Worm (Caenorhabditis elegans) whole organism, L2 larva: ENCODE data around the gene ZK896.4.

Source experiments
- ama-1 ChIP-seq: fragments of 150-350 bp; optimal IDR thresholded peaks from 2 replicates; lab custom pipeline; 2018; ENCODE audit warnings: inconsistent platforms
- lin-13 ChIP-seq: fragments of 150-350 bp; optimal IDR thresholded peaks from 2 replicates; lab custom pipeline; 2014; ENCODE audit warnings: missing biosample characterization, missing genetic modification reagents, missing genetic modification characterization

- TF ChIP-seq lin-13 (GFP tag; lab: Kevin White, UChicago) (no peak), ama-1 (lab: Kevin White, UChicago) (no peak)
Measured at ce11 chrIV:12865884-12866283, 17.2 kb downstream of the ZK896.4 start, which contains the start of gene clec-186.
